Worm (Caenorhabditis elegans): ENCODE results near the gene B0403.6.

DNA sequence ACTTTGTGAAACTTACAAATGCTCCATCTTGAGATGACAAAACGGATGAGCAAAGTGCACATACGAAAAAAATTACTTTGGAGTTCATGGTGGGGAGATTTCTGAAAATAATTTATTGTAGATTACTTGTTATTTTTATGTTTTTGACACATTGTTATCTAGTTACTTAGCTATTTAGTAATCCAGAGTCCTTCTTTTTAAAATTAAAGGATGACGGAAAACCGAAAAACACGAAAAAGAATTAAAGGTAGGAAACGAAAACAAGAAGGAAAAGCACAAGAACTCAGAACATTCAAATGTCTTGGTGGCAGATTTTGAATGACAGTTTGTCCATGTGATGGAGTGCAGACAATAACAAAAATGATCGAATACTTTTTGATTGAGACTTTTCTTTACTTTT is 41.7 kb upstream of the B0403.6 start, which contains the start of gene hen-1:
- TF ChIP-seq ztf-11 (tag; optimal IDR thresholded peaks at IDR 0.05) (no peak), daf-12 (tag; optimal IDR thresholded peaks at IDR 0.05) (no peak), unc-62 (GFP tag; optimal IDR thresholded peaks at IDR 0.05) (no peak), pqm-1 (tag; optimal IDR thresholded peaks at IDR 0.05) (no peak), nhr-23 (tag; optimal IDR thresholded peaks at IDR 0.05) (no peak), lsy-12 (tag; optimal IDR thresholded peaks at IDR 0.05) (no peak), fos-1 (tag; optimal IDR thresholded peaks at IDR 0.05) (no peak), elt-1 (tag; optimal IDR thresholded peaks at IDR 0.05) (no peak), lin-39 (tag; optimal IDR thresholded peaks at IDR 0.05) (no peak)
